Worm (Caenorhabditis elegans) whole organism, L4 larva: Measurements from ENCODE around the gene clc-19.

Experiments
- D1046.2 ChIP-seq: fragments of 200-800 bp; sonication (Bioruptor generic); IDR thresholded peaks from 2 replicates; pipeline ENCODE4 v1.3.6; 2022; ENCODE audit warnings: missing genetic modification characterization, missing compliant biosample characterization
- F37D6.2 ChIP-seq: sonication (generic microtip); optimal IDR thresholded peaks from 2 replicates; lab custom pipeline; 2016; ENCODE audit warnings: mild to moderate bottlenecking, missing genetic modification characterization, missing compliant biosample characterization
- F44E2.7 ChIP-seq: fragments of 200-800 bp; sonication (Bioruptor generic); IDR thresholded peaks from 2 replicates; pipeline ENCODE4 v2.1.2; 2022; ENCODE audit warnings: missing genetic modification characterization, missing compliant biosample characterization
- T26A8.4 ChIP-seq: fragments of 200-800 bp; sonication (Bioruptor generic); IDR thresholded peaks from 2 replicates; pipeline ENCODE4 v1.3.6; 2022; ENCODE audit warnings: missing genetic modification characterization, missing compliant biosample characterization
- Y105C5A.15 ChIP-seq: fragments of 200-800 bp; sonication (Bioruptor generic); IDR thresholded peaks from 2 replicates; pipeline ENCODE4 v1.3.6; 2022; ENCODE audit warnings: missing genetic modification characterization, missing compliant biosample characterization
- Y48G9A.11 ChIP-seq: fragments of 200-800 bp; sonication (Bioruptor generic); IDR thresholded peaks from 2 replicates; pipeline ENCODE4 v1.3.6; 2022; ENCODE audit warnings: missing genetic modification reagents, missing genetic modification characterization, missing compliant biosample characterization
- ZK337.2 ChIP-seq: fragments of 200-800 bp; sonication (Bioruptor generic); IDR thresholded peaks from 2 replicates; pipeline ENCODE4 v1.3.6; 2022; ENCODE audit warnings: missing genetic modification reagents, missing genetic modification characterization, missing compliant biosample characterization
- ZK546.5 ChIP-seq, 2 experiments: sonication (generic microtip); optimal IDR thresholded peaks; 2 replicates each; lab custom pipeline; 2017; ENCODE audit warnings: missing biosample characterization in 2 of 2, missing genetic modification characterization in 2 of 2
- aha-1 ChIP-seq: fragments of 150-350 bp; peaks from one replicate; lab custom pipeline; 2014; ENCODE audit warnings: missing biosample characterization, missing genetic modification characterization
- aly-2 ChIP-seq: sonication (generic microtip); optimal IDR thresholded peaks from 2 replicates; lab custom pipeline; 2018; ENCODE audit warnings: missing biosample characterization, missing genetic modification characterization
- ama-1 ChIP-seq: fragments of 150-350 bp; optimal IDR thresholded peaks from 2 replicates; lab custom pipeline; 2014; ENCODE audit warnings: inconsistent platforms, mixed read lengths
- arid-1 ChIP-seq: fragments of 200-800 bp; sonication (Bioruptor generic); conservative IDR thresholded peaks from 2 replicates; pipeline ENCODE4 v1.3.6; 2022; ENCODE audit warnings: missing genetic modification reagents, missing genetic modification characterization, missing compliant biosample characterization
- attf-4 ChIP-seq: sonication (generic microtip); optimal IDR thresholded peaks from 3 replicates; lab custom pipeline; 2017; ENCODE audit warnings: missing biosample characterization, missing genetic modification characterization
- ceh-20 ChIP-seq: fragments of 200-800 bp; sonication (Bioruptor generic); IDR thresholded peaks from 2 replicates; pipeline ENCODE4 v1.3.6; 2022; ENCODE audit warnings: missing genetic modification reagents, missing genetic modification characterization, missing compliant biosample characterization
- ceh-28 ChIP-seq: fragments of 150-350 bp; optimal IDR thresholded peaks from 2 replicates; lab custom pipeline; 2014; ENCODE audit warnings: missing biosample characterization, missing genetic modification reagents, missing genetic modification characterization
- ceh-62 ChIP-seq: sonication (generic microtip); optimal IDR thresholded peaks from 2 replicates; lab custom pipeline; 2017; ENCODE audit warnings: missing biosample characterization, missing genetic modification characterization
- ceh-82 ChIP-seq: sonication (generic microtip); optimal IDR thresholded peaks from 2 replicates; lab custom pipeline; 2017; ENCODE audit warnings: missing biosample characterization, missing genetic modification characterization
- cey-2 ChIP-seq: sonication (generic microtip); optimal IDR thresholded peaks from 3 replicates; lab custom pipeline; 2017; ENCODE audit warnings: missing genetic modification characterization, mild to moderate bottlenecking, missing compliant biosample characterization, antibody characterized with exemption, borderline replicate concordance; ENCODE audit not compliant: insufficient read depth
- dmd-6 ChIP-seq: fragments of 200-800 bp; sonication (Bioruptor generic); IDR thresholded peaks from 2 replicates; pipeline ENCODE4 v1.3.6; 2022; ENCODE audit warnings: missing genetic modification reagents, missing genetic modification characterization, missing compliant biosample characterization
- dpl-1 ChIP-seq: fragments of 150-350 bp; optimal IDR thresholded peaks from 2 replicates; lab custom pipeline; 2014; ENCODE audit warnings: missing biosample characterization, missing genetic modification reagents, missing genetic modification characterization
- egl-27 ChIP-seq: sonication (generic microtip); optimal IDR thresholded peaks from 3 replicates; lab custom pipeline; 2017; ENCODE audit warnings: missing biosample characterization, missing genetic modification reagents, missing genetic modification characterization
- egl-43 ChIP-seq: fragments of 200-800 bp; sonication (Bioruptor generic); IDR thresholded peaks from 2 replicates; pipeline ENCODE4 v1.3.6; 2022; ENCODE audit warnings: missing genetic modification reagents, missing genetic modification characterization, missing compliant biosample characterization
- fkh-10 ChIP-seq: fragments of 150-350 bp; optimal IDR thresholded peaks from 2 replicates; lab custom pipeline; 2014; ENCODE audit warnings: missing biosample characterization, missing genetic modification reagents, missing genetic modification characterization
- fos-1 ChIP-seq: fragments of 150-350 bp; optimal IDR thresholded peaks from 2 replicates; lab custom pipeline; 2014; ENCODE audit warnings: missing biosample characterization, missing genetic modification characterization
- gei-8 ChIP-seq: fragments of 200-800 bp; sonication (Bioruptor generic); optimal IDR thresholded peaks from 2 replicates; lab custom pipeline; 2018; ENCODE audit warnings: mild to moderate bottlenecking, missing genetic modification characterization, missing compliant biosample characterization
- hif-1 ChIP-seq, 2 experiments: sonication (generic microtip); optimal IDR thresholded peaks; 2 replicates each; lab custom pipeline; 2016 to 2017; ENCODE audit warnings: missing compliant biosample characterization in 2 of 2, missing genetic modification characterization in 2 of 2, missing genetic modification reagents in 2 of 2, missing genotype in 2 of 2, mild to moderate bottlenecking in 1 of 2
- hmg-1.1 ChIP-seq: fragments of 200-800 bp; sonication (Bioruptor generic); IDR thresholded peaks from 2 replicates; pipeline ENCODE4 v1.3.6; 2022; ENCODE audit warnings: missing genetic modification reagents, missing genetic modification characterization, missing compliant biosample characterization
- jun-1 ChIP-seq: fragments of 150-350 bp; optimal IDR thresholded peaks from 2 replicates; lab custom pipeline; 2014; ENCODE audit warnings: missing biosample characterization, missing genetic modification reagents, missing genetic modification characterization
- lim-7 ChIP-seq: fragments of 200-800 bp; sonication (Bioruptor generic); IDR thresholded peaks from 2 replicates; pipeline ENCODE4 v1.3.6; 2022; ENCODE audit warnings: missing genetic modification characterization, missing compliant biosample characterization
- lin-15B ChIP-seq: fragments of 150-350 bp; sonication (generic microtip); optimal IDR thresholded peaks from 3 replicates; lab custom pipeline; 2014; ENCODE audit warnings: missing biosample characterization, missing genetic modification characterization
- lin-38 ChIP-seq: fragments of 200-800 bp; sonication (Bioruptor generic); IDR thresholded peaks from 2 replicates; pipeline ENCODE4 v1.3.6; 2022; ENCODE audit warnings: missing genetic modification reagents, missing genetic modification characterization, missing compliant biosample characterization
- lin-39 ChIP-seq: fragments of 150-350 bp; optimal IDR thresholded peaks from 2 replicates; lab custom pipeline; 2014; ENCODE audit warnings: missing biosample characterization, missing genetic modification reagents, missing genetic modification characterization
- lir-3 ChIP-seq: sonication (generic microtip); optimal IDR thresholded peaks from 2 replicates; lab custom pipeline; 2016; ENCODE audit warnings: mild to moderate bottlenecking, missing genetic modification characterization, missing compliant biosample characterization
- mep-1 ChIP-seq: fragments of 150-350 bp; sonication (generic microtip); optimal IDR thresholded peaks from 3 replicates; lab custom pipeline; 2014; ENCODE audit warnings: missing biosample characterization, missing genetic modification characterization
- mes-2 ChIP-seq: sonication (generic microtip); optimal IDR thresholded peaks from 2 replicates; lab custom pipeline; 2016; ENCODE audit warnings: missing genotype, mild to moderate bottlenecking, missing genetic modification characterization, missing compliant biosample characterization; ENCODE audit not compliant: poor library complexity, severe bottlenecking
- mxl-3 ChIP-seq: fragments of 200-800 bp; sonication (Bioruptor generic); optimal IDR thresholded peaks from 2 replicates; lab custom pipeline; 2018; ENCODE audit warnings: mild to moderate bottlenecking, missing genetic modification characterization, missing compliant biosample characterization
- nhr-11 ChIP-seq: fragments of 150-350 bp; optimal IDR thresholded peaks from 2 replicates; lab custom pipeline; 2014; ENCODE audit warnings: missing biosample characterization, missing genetic modification characterization
- nhr-42 ChIP-seq: fragments of 200-800 bp; sonication (Bioruptor generic); IDR thresholded peaks from 2 replicates; pipeline ENCODE4 v1.3.6; 2022; ENCODE audit warnings: missing genetic modification characterization, missing compliant biosample characterization
- nhr-48 ChIP-seq: sonication (generic microtip); optimal IDR thresholded peaks from 2 replicates; lab custom pipeline; 2016; ENCODE audit warnings: mild to moderate bottlenecking, missing genetic modification characterization, missing compliant biosample characterization
- nhr-6 ChIP-seq: fragments of 150-350 bp; optimal IDR thresholded peaks from 2 replicates; lab custom pipeline; 2014; ENCODE audit warnings: missing biosample characterization, missing genetic modification characterization
- nhr-77 ChIP-seq: fragments of 150-350 bp; optimal IDR thresholded peaks from 2 replicates; lab custom pipeline; 2014; ENCODE audit warnings: missing biosample characterization, missing genetic modification characterization
- pha-4 ChIP-seq, 2 experiments: fragments of 150-350 bp in 1 of 2; fragments of 200-800 bp in 1 of 2; sonication (Bioruptor generic) in 1 of 2; IDR thresholded peaks in 1 of 2; optimal IDR thresholded peaks in 1 of 2; 2 replicates each; pipeline versions ENCODE4 v1.3.6 to Lab custom; 2014 to 2022; ENCODE audit warnings: missing genetic modification characterization in 2 of 2, missing genetic modification reagents in 2 of 2, missing biosample characterization in 1 of 2, missing compliant biosample characterization in 1 of 2
- rbr-2 ChIP-seq: sonication (generic microtip); optimal IDR thresholded peaks from 2 replicates; lab custom pipeline; 2016; ENCODE audit warnings: missing genotype, missing genetic modification characterization, missing compliant biosample characterization
- sdz-12 ChIP-seq: fragments of 200-800 bp; sonication (Bioruptor generic); optimal IDR thresholded peaks from 2 replicates; lab custom pipeline; 2018; ENCODE audit warnings: mild to moderate bottlenecking, missing genetic modification characterization, missing compliant biosample characterization
- set-16 ChIP-seq: fragments of 200-800 bp; sonication (Bioruptor generic); IDR thresholded peaks from 2 replicates; pipeline ENCODE4 v1.3.6; 2022; ENCODE audit warnings: missing genetic modification reagents, missing genetic modification characterization, missing compliant biosample characterization
- skn-1 ChIP-seq: fragments of 150-350 bp; optimal IDR thresholded peaks from 2 replicates; lab custom pipeline; 2014; ENCODE audit warnings: missing biosample characterization, missing genetic modification characterization
- spr-1 ChIP-seq: sonication (generic microtip); optimal IDR thresholded peaks from 2 replicates; lab custom pipeline; 2016; ENCODE audit warnings: mild to moderate bottlenecking, missing genetic modification characterization, missing compliant biosample characterization
- spr-3 ChIP-seq: fragments of 200-800 bp; sonication (Bioruptor generic); optimal IDR thresholded peaks from 2 replicates; lab custom pipeline; 2018; ENCODE audit warnings: mild to moderate bottlenecking, missing genetic modification characterization, missing compliant biosample characterization
- unc-130 ChIP-seq: sonication (generic microtip); optimal IDR thresholded peaks from 2 replicates; lab custom pipeline; 2016; ENCODE audit warnings: missing genetic modification reagents, missing genetic modification characterization, missing compliant biosample characterization
- zag-1 ChIP-seq: fragments of 150-350 bp; optimal IDR thresholded peaks from 2 replicates; lab custom pipeline; 2014; ENCODE audit warnings: missing biosample characterization, missing genetic modification characterization
- zfp-2 ChIP-seq: sonication (generic microtip); optimal IDR thresholded peaks from 2 replicates; lab custom pipeline; 2016; ENCODE audit warnings: mild to moderate bottlenecking, missing genetic modification characterization, missing compliant biosample characterization
- zip-2 ChIP-seq: fragments of 150-350 bp; optimal IDR thresholded peaks from 2 replicates; lab custom pipeline; 2014; ENCODE audit warnings: missing biosample characterization, missing genetic modification characterization
- ztf-11 ChIP-seq: fragments of 150-350 bp; optimal IDR thresholded peaks from 2 replicates; lab custom pipeline; 2014; ENCODE audit warnings: missing biosample characterization, missing genetic modification characterization

Gene clc-19

DNA sequence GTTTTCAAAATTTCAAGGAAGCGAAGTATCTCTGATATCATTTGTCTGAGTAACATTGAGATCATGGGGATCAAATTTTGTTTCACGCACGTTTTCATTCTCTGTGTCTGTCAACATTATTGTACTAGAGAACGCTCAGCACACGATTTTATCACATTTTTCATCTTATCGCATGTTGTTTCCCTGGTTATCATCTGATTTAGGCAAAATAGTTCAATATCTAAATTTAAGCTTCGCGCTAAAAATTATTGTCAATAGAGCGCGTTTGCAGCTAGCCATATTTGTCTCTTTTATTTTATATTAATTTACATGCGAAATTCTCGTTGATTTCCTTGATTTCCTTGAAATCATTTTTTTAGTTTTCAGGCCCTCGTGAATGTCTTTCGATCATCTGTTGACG is 27.9 kb downstream of the clc-19 start, which contains the start of gene K02F3.2 (continued):
- TF ChIP-seq cey-2 (tag; lab: Kevin White, UChicago) (no peak), nhr-77 (peak; percentile 84), skn-1 (no peak), Y105C5A.15 (GFP tag; lab: Robert Waterston, UW) (no peak), lin-38 (peak; percentile 95), lir-3 (tag; lab: Kevin White, UChicago) (no peak), nhr-6 (no peak), F44E2.7 (GFP tag; lab: Robert Waterston, UW) (no peak), spr-3 (no peak), ceh-62 (no peak), set-16 (GFP tag; lab: Robert Waterston, UW) (no peak), hif-1 (tag; optimal IDR thresholded peaks at IDR 0.05; lab: Kevin White, UChicago) (peak in 1 of 2 experiments; percentile 47), spr-1 (no peak), nhr-11 (peak; percentile 37), ama-1 (no peak), egl-43 (GFP tag; lab: Robert Waterston, UW) (no peak), ZK546.5 (tag; optimal IDR thresholded peaks at IDR 0.05; lab: Kevin White, UChicago) (no peak), ztf-11 (tag; lab: Kevin White, UChicago) (no peak), D1046.2 (no peak), mxl-3 (peak; percentile 57), nhr-42 (GFP tag; lab: Robert Waterston, UW) (no peak), Y48G9A.11 (GFP tag; lab: Robert Waterston, UW) (no peak), ceh-28 (tag; lab: Kevin White, UChicago) (no peak), aha-1 (tag; lab: Kevin White, UChicago) (peak; percentile 84), ceh-82 (tag; lab: Kevin White, UChicago) (no peak), sdz-12 (GFP tag; lab: Kevin White, UChicago) (no peak), T26A8.4 (GFP tag; lab: Robert Waterston, UW) (no peak), dpl-1 (GFP tag; lab: Kevin White, UChicago) (peak; percentile 86), dmd-6 (GFP tag; lab: Robert Waterston, UW) (peak; percentile 72), ZK337.2 (GFP tag; lab: Robert Waterston, UW) (no peak), arid-1 (GFP tag; lab: Robert Waterston, UW) (no peak), mes-2 (peak; percentile 13), lin-15B (tag; lab: Kevin White, UChicago) (no peak), jun-1 (tag; lab: Kevin White, UChicago) (no peak), zfp-2 (tag; lab: Kevin White, UChicago) (no peak), unc-130 (GFP tag; lab: Kevin White, UChicago) (no peak), egl-27 (no peak), mep-1 (peak; percentile 56), ceh-20 (GFP tag; lab: Robert Waterston, UW) (no peak), attf-4 (tag; lab: Kevin White, UChicago) (no peak), zag-1 (no peak), F37D6.2 (tag; lab: Kevin White, UChicago) (no peak), lin-39 (tag; lab: Kevin White, UChicago) (no peak), zip-2 (tag; lab: Kevin White, UChicago) (no peak), nhr-48 (peak; percentile 53), aly-2 (tag; lab: Kevin White, UChicago) (no peak), rbr-2 (tag; lab: Kevin White, UChicago) (peak; percentile 25), gei-8 (GFP tag; lab: Kevin White, UChicago) (no peak), fkh-10 (no peak), pha-4 (GFP tag; IDR thresholded peaks at IDR 0.05; lab: Robert Waterston, UW) (no peak), pha-4 (tag; optimal IDR thresholded peaks at IDR 0.05; lab: Kevin White, UChicago) (no peak), hmg-1.1 (GFP tag; lab: Robert Waterston, UW) (no peak), lim-7 (no peak), fos-1 (tag; lab: Kevin White, UChicago) (no peak)
